Worm (Caenorhabditis elegans) whole organism, L2 larva: ENCODE data around the gene pfn-3.
A peak's percentile ranks its signal among the peaks of the same experiment; 100 is the strongest.

Experiments used
- C34F6.9 ChIP-seq: fragments of 150-350 bp; optimal IDR thresholded peaks from 2 replicates; lab custom pipeline; 2014; ENCODE audit warnings: missing biosample characterization, missing genetic modification characterization
- Y55F3AM.14 ChIP-seq: fragments of 200-800 bp; sonication (Bioruptor generic); optimal IDR thresholded peaks from 2 replicates; lab custom pipeline; 2018; ENCODE audit warnings: mild to moderate bottlenecking, missing genetic modification characterization, missing compliant biosample characterization
- ZK546.5 ChIP-seq: sonication (generic microtip); optimal IDR thresholded peaks from 2 replicates; lab custom pipeline; 2017; ENCODE audit warnings: missing biosample characterization, missing genetic modification characterization
- alr-1 ChIP-seq: fragments of 150-350 bp; optimal IDR thresholded peaks from 2 replicates; lab custom pipeline; 2014; ENCODE audit warnings: missing biosample characterization, missing genetic modification characterization
- aly-2 ChIP-seq: fragments of 150-350 bp; optimal IDR thresholded peaks from 2 replicates; lab custom pipeline; 2014; ENCODE audit warnings: missing biosample characterization, missing genetic modification characterization
- ama-1 ChIP-seq: fragments of 150-350 bp; optimal IDR thresholded peaks from 2 replicates; lab custom pipeline; 2018; ENCODE audit warnings: inconsistent platforms
- blmp-1 ChIP-seq: sonication (generic microtip); optimal IDR thresholded peaks from 2 replicates; lab custom pipeline; 2017; ENCODE audit warnings: missing genetic modification characterization, mild to moderate bottlenecking, missing compliant biosample characterization, antibody characterized with exemption, moderate library complexity; ENCODE audit not compliant: insufficient read depth
- ceh-82 ChIP-seq: fragments of 150-350 bp; optimal IDR thresholded peaks from 2 replicates; lab custom pipeline; 2014; ENCODE audit warnings: missing biosample characterization, missing genetic modification characterization
- crh-2 ChIP-seq: sonication (generic microtip); optimal IDR thresholded peaks from 2 replicates; lab custom pipeline; 2017; ENCODE audit warnings: missing biosample characterization, missing genetic modification characterization
- dmd-4 ChIP-seq: sonication (generic microtip); optimal IDR thresholded peaks from 2 replicates; lab custom pipeline; 2017; ENCODE audit warnings: missing biosample characterization, missing genetic modification characterization
- egl-27 ChIP-seq: sonication (generic microtip); optimal IDR thresholded peaks from 3 replicates; lab custom pipeline; 2017; ENCODE audit warnings: missing biosample characterization, missing genetic modification reagents, missing genetic modification characterization
- elt-3 ChIP-seq: sonication (generic microtip); optimal IDR thresholded peaks from 2 replicates; lab custom pipeline; 2017; ENCODE audit warnings: missing biosample characterization, missing genetic modification characterization
- fos-1 ChIP-seq: fragments of 150-350 bp; optimal IDR thresholded peaks from 2 replicates; lab custom pipeline; 2014; ENCODE audit warnings: missing biosample characterization, missing genetic modification characterization
- lin-11 ChIP-seq: fragments of 150-350 bp; sonication (generic microtip); optimal IDR thresholded peaks from 2 replicates; lab custom pipeline; 2014; ENCODE audit warnings: missing biosample characterization, missing genetic modification characterization, inconsistent platforms, mixed read lengths
- lin-13 ChIP-seq: fragments of 150-350 bp; optimal IDR thresholded peaks from 2 replicates; lab custom pipeline; 2014; ENCODE audit warnings: missing biosample characterization, missing genetic modification reagents, missing genetic modification characterization
- lin-39 ChIP-seq: fragments of 150-350 bp; optimal IDR thresholded peaks from 2 replicates; lab custom pipeline; 2014; ENCODE audit warnings: missing biosample characterization, missing genetic modification reagents, missing genetic modification characterization
- lsy-2 ChIP-seq, 2 experiments: fragments of 150-350 bp in 1 of 2; sonication (generic microtip) in 1 of 2; optimal IDR thresholded peaks; 2 replicates each; lab custom pipeline; 2014 to 2017; ENCODE audit warnings: missing biosample characterization in 2 of 2, missing genetic modification characterization in 2 of 2
- mab-5 ChIP-seq: fragments of 150-350 bp; optimal IDR thresholded peaks from 2 replicates; lab custom pipeline; 2014; ENCODE audit warnings: missing biosample characterization, missing genetic modification characterization
- mdl-1 ChIP-seq, 2 experiments: fragments of 150-350 bp in 1 of 2; sonication (generic microtip) in 1 of 2; optimal IDR thresholded peaks; 2 replicates each; lab custom pipeline; 2017; ENCODE audit warnings: missing biosample characterization in 2 of 2, missing genetic modification characterization in 2 of 2
- nhr-12 ChIP-seq: fragments of 150-350 bp; optimal IDR thresholded peaks from 2 replicates; lab custom pipeline; 2014; ENCODE audit warnings: missing biosample characterization, missing genetic modification characterization
- nhr-129 ChIP-seq: fragments of 150-350 bp; optimal IDR thresholded peaks from 2 replicates; lab custom pipeline; 2014; ENCODE audit warnings: missing biosample characterization, missing genetic modification characterization
- nhr-21 ChIP-seq: fragments of 150-350 bp; optimal IDR thresholded peaks from 2 replicates; lab custom pipeline; 2014; ENCODE audit warnings: missing biosample characterization, missing genetic modification characterization
- nhr-23 ChIP-seq: fragments of 150-350 bp; optimal IDR thresholded peaks from 2 replicates; lab custom pipeline; 2014; ENCODE audit warnings: missing biosample characterization, missing genetic modification reagents, missing genetic modification characterization
- nhr-237 ChIP-seq: fragments of 150-350 bp; optimal IDR thresholded peaks from 2 replicates; lab custom pipeline; 2014; ENCODE audit warnings: missing biosample characterization, missing genetic modification characterization
- nhr-25 ChIP-seq: fragments of 150-350 bp; sonication (generic microtip); optimal IDR thresholded peaks from 3 replicates; lab custom pipeline; 2014; ENCODE audit warnings: missing biosample characterization, missing genetic modification characterization
- nhr-6 ChIP-seq: fragments of 150-350 bp; optimal IDR thresholded peaks from 2 replicates; lab custom pipeline; 2014; ENCODE audit warnings: missing biosample characterization, missing genetic modification characterization
- nhr-77 ChIP-seq: fragments of 150-350 bp; optimal IDR thresholded peaks from 2 replicates; lab custom pipeline; 2014; ENCODE audit warnings: missing biosample characterization, missing genetic modification characterization
- peb-1 ChIP-seq: fragments of 150-350 bp; optimal IDR thresholded peaks from 2 replicates; lab custom pipeline; 2014; ENCODE audit warnings: missing biosample characterization, missing genetic modification characterization
- sem-4 ChIP-seq: fragments of 150-350 bp; optimal IDR thresholded peaks from 2 replicates; lab custom pipeline; 2014; ENCODE audit warnings: missing biosample characterization, missing genetic modification reagents, missing genetic modification characterization
- skn-1 ChIP-seq: sonication (generic microtip); optimal IDR thresholded peaks from 2 replicates; lab custom pipeline; 2017; ENCODE audit warnings: missing biosample characterization, missing genetic modification characterization
- sma-3 ChIP-seq: sonication (generic microtip); optimal IDR thresholded peaks from 2 replicates; lab custom pipeline; 2016; ENCODE audit warnings: missing genetic modification reagents, missing genetic modification characterization, missing compliant biosample characterization
- sma-9 ChIP-seq, 2 experiments: fragments of 150-350 bp in 1 of 2; sonication (generic microtip) in 1 of 2; optimal IDR thresholded peaks; 2 replicates each; lab custom pipeline; 2014 to 2016; ENCODE audit warnings: missing genetic modification characterization in 2 of 2, mild to moderate bottlenecking in 1 of 2, missing biosample characterization in 1 of 2, missing compliant biosample characterization in 1 of 2, missing genetic modification reagents in 1 of 2, moderate library complexity in 1 of 2
- snpc-4 ChIP-seq: fragments of 150-350 bp; optimal IDR thresholded peaks from 2 replicates; lab custom pipeline; 2014; ENCODE audit warnings: missing biosample characterization, missing genetic modification characterization
- unc-55 ChIP-seq: fragments of 150-350 bp; sonication (generic microtip); optimal IDR thresholded peaks from 3 replicates; lab custom pipeline; 2014; ENCODE audit warnings: missing biosample characterization, missing genetic modification reagents, missing genetic modification characterization
- unc-62 ChIP-seq: fragments of 150-350 bp; optimal IDR thresholded peaks from 2 replicates; lab custom pipeline; 2014; ENCODE audit warnings: missing biosample characterization, missing genetic modification reagents, missing genetic modification characterization
- ztf-1 ChIP-seq: fragments of 200-800 bp; sonication (Bioruptor generic); conservative IDR thresholded peaks from 2 replicates; pipeline ENCODE4 v1.3.6; 2022; ENCODE audit warnings: missing genetic modification characterization, missing compliant biosample characterization
- ztf-4 ChIP-seq: fragments of 150-350 bp; optimal IDR thresholded peaks from 2 replicates; lab custom pipeline; 2014; ENCODE audit warnings: missing biosample characterization, missing genetic modification characterization

The pfn-3 gene

ce11 chrX:1125426-1125825, 45.0 kb upstream of the pfn-3 start, which contains the start of gene lmp-2:
Gene lmp-2, plus strand, starts transcription at chrX:1125615.
- TF ChIP-seq fos-1 (peak; percentile 50), crh-2 (peak; percentile 12), lin-13 (GFP tag; lab: Kevin White, UChicago) (no peak), sma-9 (GFP tag; optimal IDR thresholded peaks at IDR 0.05; lab: Kevin White, UChicago) (peak; percentile 11), sma-9 (tag; optimal IDR thresholded peaks at IDR 0.05; lab: Kevin White, UChicago) (no peak), peb-1 (tag; lab: Kevin White, UChicago) (no peak)

- TF ChIP-seq blmp-1 (tag; lab: Kevin White, UChicago) (peak; percentile 45), nhr-25 (peak; percentile 36), aly-2 (tag; lab: Kevin White, UChicago) (no peak)
Observed at ce11 chrX:1124146-1124545, 43.7 kb upstream of the pfn-3 start, which contains the start of gene C05D9.9. Gene C05D9.9, minus strand, starts transcription at chrX:1124246.

ce11 chrX:1123471-1123870, 43.0 kb upstream of the pfn-3 start:
- TF ChIP-seq Y55F3AM.14 (GFP tag; lab: Kevin White, UChicago), result no peak
- TF ChIP-seq mdl-1 (tag; optimal IDR thresholded peaks at IDR 0.05; lab: Kevin White, UChicago), result no peak
- peak; percentile 47 for TF ChIP-seq nhr-25

ce11 chrX:1122198-1122597, 41.7 kb upstream of the pfn-3 start:
- TF ChIP-seq mab-5 (tag; lab: Kevin White, UChicago) (peak; percentile 94), lsy-2 (tag; optimal IDR thresholded peaks at IDR 0.05; lab: Kevin White, UChicago) (peak in 1 of 2 experiments; percentile 54), lin-11 (no peak), alr-1 (tag; lab: Kevin White, UChicago) (no peak), nhr-129 (tag; lab: Kevin White, UChicago) (peak; percentile 69), egl-27 (peak; percentile 4), lin-39 (tag; lab: Kevin White, UChicago) (peak; percentile 52), peb-1 (tag; lab: Kevin White, UChicago) (no peak), unc-62 (GFP tag; lab: Kevin White, UChicago) (peak; percentile 22), mdl-1 (tag; optimal IDR thresholded peaks at IDR 0.05; lab: Kevin White, UChicago) (no peak), sma-9 (GFP tag; optimal IDR thresholded peaks at IDR 0.05; lab: Kevin White, UChicago) (peak; percentile 61), sma-9 (tag; optimal IDR thresholded peaks at IDR 0.05; lab: Kevin White, UChicago) (no peak), ZK546.5 (tag; lab: Kevin White, UChicago) (no peak), nhr-77 (tag; lab: Kevin White, UChicago) (no peak), skn-1 (tag; lab: Kevin White, UChicago) (no peak), C34F6.9 (tag; lab: Kevin White, UChicago) (peak; percentile 67), nhr-23 (no peak), elt-3 (no peak), nhr-21 (tag; lab: Kevin White, UChicago) (peak; percentile 30), sma-3 (GFP tag; lab: Kevin White, UChicago) (peak; percentile 5), aly-2 (tag; lab: Kevin White, UChicago) (no peak), nhr-25 (peak; percentile 24), ceh-82 (no peak), sem-4 (tag; lab: Kevin White, UChicago) (no peak), nhr-6 (peak; percentile 6), nhr-237 (tag; lab: Kevin White, UChicago) (no peak), crh-2 (peak; percentile 79), unc-55 (peak; percentile 32), ztf-1 (GFP tag; lab: Robert Waterston, UW) (no peak), ama-1 (lab: Kevin White, UChicago) (no peak), dmd-4 (tag; lab: Kevin White, UChicago) (no peak), ztf-4 (tag; lab: Kevin White, UChicago) (no peak), snpc-4 (tag; lab: Kevin White, UChicago) (no peak), fos-1 (peak; percentile 21), lin-13 (GFP tag; lab: Kevin White, UChicago) (peak; percentile 38), nhr-12 (tag; lab: Kevin White, UChicago) (no peak)
